Worm (Caenorhabditis elegans) whole organism, L4 larva: ENCODE data around the gene drap-1.

Source experiments
- F26F4.8 ChIP-seq: fragments of 200-800 bp; sonication (Bioruptor generic); conservative IDR thresholded peaks from 2 replicates; pipeline ENCODE4 v1.3.6; 2022; ENCODE audit warnings: missing genetic modification characterization, missing compliant biosample characterization
- R02D3.7 ChIP-seq: fragments of 150-350 bp; sonication (generic microtip); optimal IDR thresholded peaks from 3 replicates; lab custom pipeline; 2014; ENCODE audit warnings: missing biosample characterization, missing genetic modification characterization
- T20F7.1 ChIP-seq: fragments of 200-800 bp; sonication (Bioruptor generic); optimal IDR thresholded peaks from 2 replicates; lab custom pipeline; 2018; ENCODE audit warnings: mild to moderate bottlenecking, missing genetic modification characterization, missing compliant biosample characterization
- T26A8.4 ChIP-seq: fragments of 200-800 bp; sonication (Bioruptor generic); IDR thresholded peaks from 2 replicates; pipeline ENCODE4 v1.3.6; 2022; ENCODE audit warnings: missing genetic modification characterization, missing compliant biosample characterization
- Y48G9A.11 ChIP-seq: fragments of 200-800 bp; sonication (Bioruptor generic); IDR thresholded peaks from 2 replicates; pipeline ENCODE4 v1.3.6; 2022; ENCODE audit warnings: missing genetic modification reagents, missing genetic modification characterization, missing compliant biosample characterization
- ama-1 ChIP-seq: fragments of 150-350 bp; optimal IDR thresholded peaks from 2 replicates; lab custom pipeline; 2014; ENCODE audit warnings: inconsistent platforms, mixed read lengths
- arid-1 ChIP-seq: fragments of 200-800 bp; sonication (Bioruptor generic); conservative IDR thresholded peaks from 2 replicates; pipeline ENCODE4 v1.3.6; 2022; ENCODE audit warnings: missing genetic modification reagents, missing genetic modification characterization, missing compliant biosample characterization
- ceh-32 ChIP-seq: sonication (generic microtip); optimal IDR thresholded peaks from 2 replicates; lab custom pipeline; 2016; ENCODE audit warnings: mild to moderate bottlenecking, missing genetic modification characterization, missing compliant biosample characterization; ENCODE audit not compliant: poor library complexity
- ceh-62 ChIP-seq: sonication (generic microtip); optimal IDR thresholded peaks from 2 replicates; lab custom pipeline; 2017; ENCODE audit warnings: missing biosample characterization, missing genetic modification characterization
- daf-12 ChIP-seq: fragments of 150-350 bp; optimal IDR thresholded peaks from 2 replicates; lab custom pipeline; 2014; ENCODE audit warnings: missing biosample characterization, missing genetic modification reagents, missing genetic modification characterization
- daf-16 ChIP-seq, 3 experiments: sonication (generic microtip); optimal IDR thresholded peaks; 2 replicates each; lab custom pipeline; 2016 to 2017; ENCODE audit warnings: missing genetic modification characterization in 3 of 3, missing genetic modification reagents in 3 of 3, mild to moderate bottlenecking in 2 of 3, missing compliant biosample characterization in 2 of 3, missing biosample characterization in 1 of 3, moderate library complexity in 1 of 3
- daf-19 ChIP-seq: fragments of 200-800 bp; sonication (Bioruptor generic); conservative IDR thresholded peaks from 2 replicates; pipeline ENCODE4 v1.3.6; 2022; ENCODE audit warnings: missing genetic modification characterization, missing compliant biosample characterization
- dmd-8 ChIP-seq: fragments of 200-800 bp; sonication (Bioruptor generic); IDR thresholded peaks from 2 replicates; pipeline ENCODE4 v1.3.6; 2022; ENCODE audit warnings: missing genetic modification characterization, missing compliant biosample characterization
- dmd-9 ChIP-seq: fragments of 200-800 bp; sonication (Bioruptor generic); IDR thresholded peaks from 2 replicates; pipeline ENCODE4 v1.3.6; 2022; ENCODE audit warnings: missing genetic modification reagents, missing genetic modification characterization, missing compliant biosample characterization
- dpl-1 ChIP-seq: fragments of 150-350 bp; optimal IDR thresholded peaks from 2 replicates; lab custom pipeline; 2014; ENCODE audit warnings: missing biosample characterization, missing genetic modification reagents, missing genetic modification characterization
- duxl-1 ChIP-seq: sonication (generic microtip); optimal IDR thresholded peaks from 2 replicates; lab custom pipeline; 2016; ENCODE audit warnings: mild to moderate bottlenecking, missing genetic modification characterization, moderate library complexity, missing compliant biosample characterization; ENCODE audit not compliant: poor library complexity
- egl-43 ChIP-seq: fragments of 200-800 bp; sonication (Bioruptor generic); IDR thresholded peaks from 2 replicates; pipeline ENCODE4 v1.3.6; 2022; ENCODE audit warnings: missing genetic modification reagents, missing genetic modification characterization, missing compliant biosample characterization
- fos-1 ChIP-seq: fragments of 150-350 bp; optimal IDR thresholded peaks from 2 replicates; lab custom pipeline; 2014; ENCODE audit warnings: missing biosample characterization, missing genetic modification characterization
- lim-7 ChIP-seq: fragments of 200-800 bp; sonication (Bioruptor generic); IDR thresholded peaks from 2 replicates; pipeline ENCODE4 v1.3.6; 2022; ENCODE audit warnings: missing genetic modification characterization, missing compliant biosample characterization
- lin-1 ChIP-seq: fragments of 200-800 bp; sonication (Bioruptor generic); IDR thresholded peaks from 2 replicates; pipeline ENCODE4 v1.3.6; 2022; ENCODE audit warnings: missing genetic modification reagents, missing genetic modification characterization, missing compliant biosample characterization
- lin-39 ChIP-seq: fragments of 150-350 bp; optimal IDR thresholded peaks from 2 replicates; lab custom pipeline; 2014; ENCODE audit warnings: missing biosample characterization, missing genetic modification reagents, missing genetic modification characterization
- madf-5 ChIP-seq, 2 experiments: fragments of 200-800 bp; sonication (Bioruptor generic); IDR thresholded peaks; 2 replicates each; pipeline ENCODE4 v1.3.6; 2022; ENCODE audit warnings: missing compliant biosample characterization in 2 of 2, missing genetic modification characterization in 2 of 2
- mdl-1 ChIP-seq, 2 experiments: fragments of 150-350 bp in 1 of 2; sonication (generic microtip) in 1 of 2; optimal IDR thresholded peaks; 2 replicates each; lab custom pipeline; 2014 to 2017; ENCODE audit warnings: missing biosample characterization in 2 of 2, missing genetic modification characterization in 2 of 2
- mep-1 ChIP-seq: fragments of 150-350 bp; sonication (generic microtip); optimal IDR thresholded peaks from 3 replicates; lab custom pipeline; 2014; ENCODE audit warnings: missing biosample characterization, missing genetic modification characterization
- nhr-10 ChIP-seq: fragments of 150-350 bp; optimal IDR thresholded peaks from 2 replicates; lab custom pipeline; 2014; ENCODE audit warnings: missing biosample characterization, missing genetic modification characterization
- nhr-102 ChIP-seq: sonication (generic microtip); optimal IDR thresholded peaks from 2 replicates; lab custom pipeline; 2016; ENCODE audit warnings: mild to moderate bottlenecking, missing genetic modification characterization, moderate library complexity, missing compliant biosample characterization
- nhr-11 ChIP-seq: fragments of 150-350 bp; optimal IDR thresholded peaks from 2 replicates; lab custom pipeline; 2014; ENCODE audit warnings: missing biosample characterization, missing genetic modification characterization
- nhr-111 ChIP-seq: fragments of 200-800 bp; sonication (Bioruptor generic); optimal IDR thresholded peaks from 2 replicates; lab custom pipeline; 2018; ENCODE audit warnings: mild to moderate bottlenecking, missing genetic modification characterization, missing compliant biosample characterization
- nhr-41 ChIP-seq: fragments of 200-800 bp; sonication (Bioruptor generic); IDR thresholded peaks from 2 replicates; pipeline ENCODE4 v1.3.6; 2022; ENCODE audit warnings: missing genetic modification reagents, missing genetic modification characterization, missing compliant biosample characterization
- nhr-42 ChIP-seq: fragments of 200-800 bp; sonication (Bioruptor generic); IDR thresholded peaks from 2 replicates; pipeline ENCODE4 v1.3.6; 2022; ENCODE audit warnings: missing genetic modification characterization, missing compliant biosample characterization
- nhr-6 ChIP-seq: fragments of 150-350 bp; optimal IDR thresholded peaks from 2 replicates; lab custom pipeline; 2014; ENCODE audit warnings: missing biosample characterization, missing genetic modification characterization
- nhr-76 ChIP-seq: fragments of 150-350 bp; optimal IDR thresholded peaks from 2 replicates; lab custom pipeline; 2014; ENCODE audit warnings: missing biosample characterization, missing genetic modification characterization
- php-3 ChIP-seq: fragments of 200-800 bp; sonication (Bioruptor generic); IDR thresholded peaks from 2 replicates; pipeline ENCODE4 v1.3.6; 2022; ENCODE audit warnings: missing genetic modification reagents, missing genetic modification characterization, missing compliant biosample characterization
- pqm-1 ChIP-seq: sonication (generic microtip); optimal IDR thresholded peaks from 2 replicates; lab custom pipeline; 2017; ENCODE audit warnings: missing biosample characterization, missing genetic modification characterization
- sdz-12 ChIP-seq: fragments of 200-800 bp; sonication (Bioruptor generic); optimal IDR thresholded peaks from 2 replicates; lab custom pipeline; 2018; ENCODE audit warnings: mild to moderate bottlenecking, missing genetic modification characterization, missing compliant biosample characterization
- skn-1 ChIP-seq: fragments of 150-350 bp; optimal IDR thresholded peaks from 2 replicates; lab custom pipeline; 2014; ENCODE audit warnings: missing biosample characterization, missing genetic modification characterization
- snpc-1.2 ChIP-seq: fragments of 200-800 bp; sonication (Bioruptor generic); IDR thresholded peaks from 2 replicates; pipeline ENCODE4 v1.3.6; 2022; ENCODE audit warnings: missing genetic modification reagents, missing genetic modification characterization, missing compliant biosample characterization
- snpc-4 ChIP-seq: fragments of 150-350 bp; optimal IDR thresholded peaks from 2 replicates; lab custom pipeline; 2014; ENCODE audit warnings: missing biosample characterization, missing genetic modification characterization
- spr-1 ChIP-seq: sonication (generic microtip); optimal IDR thresholded peaks from 2 replicates; lab custom pipeline; 2016; ENCODE audit warnings: mild to moderate bottlenecking, missing genetic modification characterization, missing compliant biosample characterization
- spr-3 ChIP-seq: fragments of 200-800 bp; sonication (Bioruptor generic); optimal IDR thresholded peaks from 2 replicates; lab custom pipeline; 2018; ENCODE audit warnings: mild to moderate bottlenecking, missing genetic modification characterization, missing compliant biosample characterization
- unc-130 ChIP-seq: sonication (generic microtip); optimal IDR thresholded peaks from 2 replicates; lab custom pipeline; 2016; ENCODE audit warnings: missing genetic modification reagents, missing genetic modification characterization, missing compliant biosample characterization
- unc-39 ChIP-seq: sonication (generic microtip); optimal IDR thresholded peaks from 2 replicates; lab custom pipeline; 2017; ENCODE audit warnings: missing biosample characterization, missing genetic modification characterization
- unc-62 ChIP-seq, 3 experiments: fragments of 150-350 bp in 1 of 3; sonication (generic microtip); optimal IDR thresholded peaks in 2 of 3; peaks in 1 of 3; 1 replicate in 1 of 3; 2 replicates in 2 of 3; lab custom pipeline; 2014 to 2017; ENCODE audit warnings: missing biosample characterization in 3 of 3, missing genetic modification characterization in 3 of 3, missing genetic modification reagents in 3 of 3, missing genotype in 1 of 3
- zfp-2 ChIP-seq: sonication (generic microtip); optimal IDR thresholded peaks from 2 replicates; lab custom pipeline; 2016; ENCODE audit warnings: mild to moderate bottlenecking, missing genetic modification characterization, missing compliant biosample characterization
- zip-11 ChIP-seq: fragments of 200-800 bp; sonication (Bioruptor generic); IDR thresholded peaks from 2 replicates; pipeline ENCODE4 v1.3.6; 2022; ENCODE audit warnings: missing genetic modification characterization, missing compliant biosample characterization
- zip-2 ChIP-seq: fragments of 150-350 bp; optimal IDR thresholded peaks from 2 replicates; lab custom pipeline; 2014; ENCODE audit warnings: missing biosample characterization, missing genetic modification characterization
- ztf-11 ChIP-seq: fragments of 150-350 bp; optimal IDR thresholded peaks from 2 replicates; lab custom pipeline; 2014; ENCODE audit warnings: missing biosample characterization, missing genetic modification characterization
- ztf-7 ChIP-seq: fragments of 150-350 bp; optimal IDR thresholded peaks from 2 replicates; lab custom pipeline; 2014; ENCODE audit warnings: missing biosample characterization, missing genetic modification characterization

drap-1 gene

ce11 chrV:9730743-9731706, 1.1 kb downstream of the drap-1 start:
- TF ChIP-seq dmd-9 (GFP tag; lab: Robert Waterston, UW) (peak; percentile 64; the same call in 1 of the 2 replicates), daf-19 (GFP tag; lab: Robert Waterston, UW) (peak; percentile 61; the same call in 1 of the 2 replicates), zfp-2 (tag; lab: Kevin White, UChicago) (peak; percentile 77), sdz-12 (GFP tag; lab: Kevin White, UChicago) (peak; percentile 87), nhr-6 (tag; lab: Kevin White, UChicago) (peak; percentile 78), T26A8.4 (GFP tag; lab: Robert Waterston, UW) (peak; percentile 86), unc-39 (no peak), php-3 (GFP tag; lab: Robert Waterston, UW) (peak; percentile 47; the same call in 1 of the 2 replicates), daf-16 (GFP tag; optimal IDR thresholded peaks at IDR 0.05; lab: Kevin White, UChicago) (peak; percentile 41 to 55), daf-16 (tag; optimal IDR thresholded peaks at IDR 0.05; lab: Kevin White, UChicago) (peak; percentile 83), daf-12 (no peak), T20F7.1 (GFP tag; lab: Kevin White, UChicago) (peak; percentile 82), lim-7 (GFP tag; lab: Robert Waterston, UW) (peak; percentile 40; the same call in 1 of the 2 replicates), mep-1 (peak; percentile 96), ama-1 (lab: Kevin White, UChicago) (peak; percentile 100), dmd-8 (peak; percentile 68; the same call in 1 of the 2 replicates), ceh-62 (no peak), nhr-42 (GFP tag; lab: Robert Waterston, UW) (peak; percentile 78; the same call in 1 of the 2 replicates), lin-1 (GFP tag; lab: Robert Waterston, UW) (peak; percentile 22; the same call in 1 of the 2 replicates), madf-5 (GFP tag; IDR thresholded peaks at IDR 0.05; lab: Robert Waterston, UW) (0 out of 4 replicates have a peak, but pooled peaks of 1 of the 2 experiments have one; percentile 1), nhr-11 (tag; lab: Kevin White, UChicago) (peak; percentile 97), ztf-11 (tag; lab: Kevin White, UChicago) (no peak), snpc-1.2 (GFP tag; lab: Robert Waterston, UW) (no peak), fos-1 (tag; lab: Kevin White, UChicago) (peak; percentile 29), unc-62 (GFP tag; optimal IDR thresholded peaks at IDR 0.05 in 1 of 2; lab: Kevin White, UChicago) (peak; percentile 66 to 99), unc-62 (tag; optimal IDR thresholded peaks at IDR 0.05; lab: Kevin White, UChicago) (peak; percentile 75), spr-1 (tag; lab: Kevin White, UChicago) (peak; percentile 89), nhr-76 (tag; lab: Kevin White, UChicago) (peak; percentile 48), duxl-1 (tag; lab: Kevin White, UChicago) (peak; percentile 17), F26F4.8 (GFP tag; lab: Robert Waterston, UW) (no peak), unc-130 (GFP tag; lab: Kevin White, UChicago) (no peak), spr-3 (GFP tag; lab: Kevin White, UChicago) (peak; percentile 6), mdl-1 (tag; optimal IDR thresholded peaks at IDR 0.05; lab: Kevin White, UChicago) (peak; percentile 96 to 98), snpc-4 (tag; lab: Kevin White, UChicago) (no peak), zip-11 (GFP tag; lab: Robert Waterston, UW) (no peak), dpl-1 (GFP tag; lab: Kevin White, UChicago) (peak; percentile 64), nhr-102 (tag; lab: Kevin White, UChicago) (peak; percentile 74), Y48G9A.11 (GFP tag; lab: Robert Waterston, UW) (no peak), ztf-7 (tag; lab: Kevin White, UChicago) (peak; percentile 42), ceh-32 (tag; lab: Kevin White, UChicago) (no peak), skn-1 (tag; lab: Kevin White, UChicago) (no peak), nhr-10 (tag; lab: Kevin White, UChicago) (peak; percentile 95), pqm-1 (tag; lab: Kevin White, UChicago) (peak; percentile 97), egl-43 (peak; percentile 93), nhr-41 (no peak), zip-2 (tag; lab: Kevin White, UChicago) (no peak), lin-39 (tag; lab: Kevin White, UChicago) (no peak), R02D3.7 (tag; lab: Kevin White, UChicago) (peak; percentile 19), arid-1 (no peak), nhr-111 (GFP tag; lab: Kevin White, UChicago) (no peak)
